Worm (Caenorhabditis elegans) whole organism, L4 larva: ENCODE measurements around the gene ttr-3.

Source experiments
- Y105C5A.15 ChIP-seq: fragments of 200-800 bp; sonication (Bioruptor generic); IDR thresholded peaks from 2 replicates; pipeline ENCODE4 v1.3.6; 2022; ENCODE audit warnings: missing genetic modification characterization, missing compliant biosample characterization
- ceh-82 ChIP-seq: sonication (generic microtip); optimal IDR thresholded peaks from 2 replicates; lab custom pipeline; 2017; ENCODE audit warnings: missing biosample characterization, missing genetic modification characterization
- gei-8 ChIP-seq: fragments of 200-800 bp; sonication (Bioruptor generic); optimal IDR thresholded peaks from 2 replicates; lab custom pipeline; 2018; ENCODE audit warnings: mild to moderate bottlenecking, missing genetic modification characterization, missing compliant biosample characterization
- snpc-4 ChIP-seq: fragments of 150-350 bp; optimal IDR thresholded peaks from 2 replicates; lab custom pipeline; 2014; ENCODE audit warnings: missing biosample characterization, missing genetic modification characterization

DNA sequence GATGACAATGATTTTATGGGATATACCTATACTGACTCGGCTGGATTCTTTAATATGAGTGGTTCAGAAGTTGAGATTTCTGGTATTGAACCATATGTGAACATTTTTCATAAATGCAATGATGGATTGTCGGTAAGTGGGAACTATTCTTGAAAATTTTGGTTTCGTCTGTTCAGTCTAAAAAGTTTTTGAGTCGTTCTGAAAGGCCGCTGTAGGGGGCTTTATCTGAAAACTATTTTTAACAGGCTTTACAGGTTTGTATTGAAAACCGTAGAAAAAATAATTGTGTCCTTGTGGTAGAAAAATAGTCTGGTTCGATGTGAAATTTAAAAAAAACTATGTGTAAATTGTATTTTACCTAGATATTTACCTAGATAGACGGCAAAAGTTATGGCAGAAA, 3.0 kb upstream of the ttr-3 start:
- TF ChIP-seq ceh-82 (tag; lab: Kevin White, UChicago): no peak
- TF ChIP-seq snpc-4 (tag; lab: Kevin White, UChicago): no peak
- TF ChIP-seq gei-8 (GFP tag; lab: Kevin White, UChicago): no peak
- no peak for TF ChIP-seq Y105C5A.15 (GFP tag; lab: Robert Waterston, UW)
